Worm (Caenorhabditis elegans) whole organism, early embryonic: Measurements from ENCODE around the gene asd-1.

Source experiments
- B0310.2 ChIP-seq: sonication (generic microtip); optimal IDR thresholded peaks from 2 replicates; lab custom pipeline; 2016; ENCODE audit warnings: mild to moderate bottlenecking, missing genetic modification characterization, missing compliant biosample characterization
- F13C5.2 ChIP-seq: sonication (generic microtip); optimal IDR thresholded peaks from 2 replicates; lab custom pipeline; 2017; ENCODE audit warnings: mild to moderate bottlenecking, missing genetic modification characterization, inconsistent platforms, missing compliant biosample characterization
- aly-1 ChIP-seq: sonication (generic microtip); optimal IDR thresholded peaks from 2 replicates; lab custom pipeline; 2016; ENCODE audit warnings: missing genetic modification characterization, missing compliant biosample characterization
- ama-1 ChIP-seq: fragments of 150-350 bp; optimal IDR thresholded peaks from 2 replicates; lab custom pipeline; 2014
- ceh-13 ChIP-seq: fragments of 200-800 bp; sonication (Bioruptor generic); optimal IDR thresholded peaks from 2 replicates; lab custom pipeline; 2018; ENCODE audit warnings: mild to moderate bottlenecking, missing genetic modification characterization, missing compliant biosample characterization
- ceh-36 ChIP-seq: sonication (generic microtip); optimal IDR thresholded peaks from 2 replicates; lab custom pipeline; 2016; ENCODE audit warnings: missing genetic modification characterization, inconsistent platforms, missing compliant biosample characterization
- ets-7 ChIP-seq: sonication (generic microtip); optimal IDR thresholded peaks from 2 replicates; lab custom pipeline; 2016; ENCODE audit warnings: missing genotype, missing genetic modification characterization, missing compliant biosample characterization
- flt-1 ChIP-seq: fragments of 200-800 bp; sonication (Bioruptor generic); IDR thresholded peaks from 2 replicates; pipeline ENCODE4 v1.3.6; 2022; ENCODE audit warnings: missing genetic modification characterization, missing compliant biosample characterization
- hmbx-1 ChIP-seq: sonication (generic microtip); optimal IDR thresholded peaks from 2 replicates; lab custom pipeline; 2016; ENCODE audit warnings: mild to moderate bottlenecking, missing genetic modification characterization, missing compliant biosample characterization
- hmg-4 ChIP-seq: fragments of 200-800 bp; sonication (Bioruptor generic); optimal IDR thresholded peaks from 2 replicates; lab custom pipeline; 2018; ENCODE audit warnings: mild to moderate bottlenecking, missing genetic modification characterization, missing compliant biosample characterization
- hnd-1 ChIP-seq: sonication (generic microtip); optimal IDR thresholded peaks from 2 replicates; lab custom pipeline; 2016; ENCODE audit warnings: missing genetic modification characterization, missing compliant biosample characterization
- pes-1 ChIP-seq: fragments of 200-800 bp; sonication (Bioruptor generic); IDR thresholded peaks from 2 replicates; pipeline ENCODE4 v1.3.6; 2022; ENCODE audit warnings: missing genetic modification reagents, missing genetic modification characterization, missing compliant biosample characterization
- scrt-1 ChIP-seq: fragments of 200-800 bp; sonication (Bioruptor generic); IDR thresholded peaks from 2 replicates; pipeline ENCODE4 v1.3.6; 2022; ENCODE audit warnings: missing genetic modification characterization, missing compliant biosample characterization
- sea-1 ChIP-seq: fragments of 200-800 bp; sonication (Bioruptor generic); conservative IDR thresholded peaks from 2 replicates; pipeline ENCODE4 v1.3.6; 2022; ENCODE audit warnings: missing genetic modification characterization, missing compliant biosample characterization
- tbx-11 ChIP-seq: fragments of 200-800 bp; sonication (Bioruptor generic); IDR thresholded peaks from 2 replicates; pipeline ENCODE4 v1.3.6; 2022; ENCODE audit warnings: missing genetic modification characterization, missing compliant biosample characterization
- tbx-37 ChIP-seq: fragments of 200-800 bp; sonication (Bioruptor generic); conservative IDR thresholded peaks from 2 replicates; pipeline ENCODE4 v1.3.6; 2022; ENCODE audit warnings: missing genetic modification reagents, missing genetic modification characterization, missing compliant biosample characterization
- tra-4 ChIP-seq: sonication (generic microtip); optimal IDR thresholded peaks from 2 replicates; lab custom pipeline; 2017; ENCODE audit warnings: missing genetic modification characterization, missing compliant biosample characterization

The asd-1 gene

ce11 chrIII:4234642-4235295, 37.7 kb downstream of the asd-1 start:
- TF ChIP-seq ceh-36, result no peak
- TF ChIP-seq tbx-11 (GFP tag; lab: Robert Waterston, UW), result no peak
- no peak for TF ChIP-seq pes-1
- TF ChIP-seq F13C5.2 (tag; lab: Kevin White, UChicago), result no peak
- no peak for TF ChIP-seq tbx-37 (GFP tag; lab: Robert Waterston, UW)
- no peak for TF ChIP-seq scrt-1
- no peak for TF ChIP-seq ceh-13 (GFP tag; lab: Kevin White, UChicago)
- no peak for TF ChIP-seq ets-7
- no peak for TF ChIP-seq hnd-1
- TF ChIP-seq sea-1 (GFP tag; lab: Robert Waterston, UW), result no peak
- TF ChIP-seq hmg-4 (GFP tag; lab: Kevin White, UChicago), result no peak
- no peak for TF ChIP-seq B0310.2 (tag; lab: Kevin White, UChicago)
- no peak for TF ChIP-seq flt-1
- no peak for TF ChIP-seq tra-4 (tag; lab: Kevin White, UChicago)
- no peak for TF ChIP-seq aly-1 (tag; lab: Kevin White, UChicago)
- TF ChIP-seq hmbx-1 (tag; lab: Kevin White, UChicago), result no peak
- TF ChIP-seq ama-1, result no peak

DNA sequence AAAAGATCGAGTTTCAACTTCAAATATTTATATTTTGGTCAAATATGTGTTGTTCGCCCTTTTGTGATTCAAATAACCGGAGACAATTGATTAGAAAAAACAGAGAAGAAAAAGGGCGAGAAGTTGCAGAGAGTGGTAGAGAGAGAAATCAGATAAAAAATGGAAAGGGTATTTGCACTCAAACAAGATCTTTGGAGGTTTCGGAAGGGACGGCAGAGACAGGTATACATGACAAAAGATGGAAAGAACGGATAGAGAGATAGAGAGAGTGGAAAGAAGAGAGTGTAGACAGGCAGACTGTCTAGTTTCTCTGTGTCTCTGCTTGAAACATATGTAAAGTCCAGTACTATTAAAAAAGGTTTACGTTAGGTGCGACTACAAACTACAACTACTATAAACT, 39.1 kb downstream of the asd-1 start:
- TF ChIP-seq aly-1 (tag; lab: Kevin White, UChicago) (no peak), F13C5.2 (tag; lab: Kevin White, UChicago) (no peak), tbx-37 (GFP tag; lab: Robert Waterston, UW) (no peak), ama-1 (no peak), ets-7 (no peak), sea-1 (GFP tag; lab: Robert Waterston, UW) (no peak), hnd-1 (no peak), ceh-36 (no peak), ceh-13 (GFP tag; lab: Kevin White, UChicago) (no peak), hmg-4 (GFP tag; lab: Kevin White, UChicago) (no peak), tbx-11 (GFP tag; lab: Robert Waterston, UW) (no peak), B0310.2 (tag; lab: Kevin White, UChicago) (no peak), tra-4 (tag; lab: Kevin White, UChicago) (no peak), pes-1 (no peak), flt-1 (no peak), scrt-1 (no peak)

DNA sequence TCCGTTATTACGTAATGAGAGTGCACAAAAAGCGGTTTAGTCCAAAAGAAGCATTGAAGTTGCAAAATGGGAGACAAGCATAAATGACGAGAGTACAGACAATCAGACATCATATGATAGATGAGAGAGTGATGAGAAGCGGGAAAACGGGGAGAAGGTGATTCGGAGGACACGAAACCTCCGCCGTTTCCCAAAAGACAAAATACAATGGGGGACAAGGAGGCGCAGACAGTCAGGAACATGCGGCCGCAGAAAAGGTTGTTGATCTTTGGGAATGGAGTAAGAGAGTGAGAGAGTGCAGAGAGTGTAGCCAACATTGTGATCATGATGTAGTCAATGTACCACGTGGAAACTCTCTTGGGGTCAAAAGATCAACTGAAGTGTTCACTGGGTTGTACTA, 40.6 kb downstream of the asd-1 start:
- TF ChIP-seq hmg-4 (GFP tag; lab: Kevin White, UChicago) (peak; percentile 15), pes-1 (no peak), tbx-37 (GFP tag; lab: Robert Waterston, UW) (no peak), ets-7 (no peak)

- TF ChIP-seq F13C5.2 (tag; lab: Kevin White, UChicago), result no peak
- no peak for TF ChIP-seq ceh-13 (GFP tag; lab: Kevin White, UChicago)
- no peak for TF ChIP-seq B0310.2 (tag; lab: Kevin White, UChicago)
- TF ChIP-seq tra-4 (tag; lab: Kevin White, UChicago), result no peak
- no peak for TF ChIP-seq sea-1 (GFP tag; lab: Robert Waterston, UW)
- no peak for TF ChIP-seq hmg-4 (GFP tag; lab: Kevin White, UChicago)
- TF ChIP-seq pes-1, result no peak
- TF ChIP-seq aly-1 (tag; lab: Kevin White, UChicago), result no peak
- no peak for TF ChIP-seq scrt-1
- no peak for TF ChIP-seq tbx-37 (GFP tag; lab: Robert Waterston, UW)
- TF ChIP-seq flt-1, result no peak
- no peak for TF ChIP-seq ama-1
- TF ChIP-seq ets-7, result no peak
Measured at ce11 chrIII:4240126-4240525, 43.0 kb downstream of the asd-1 start.

ce11 chrIII:4241181-4241580, 44.1 kb downstream of the asd-1 start:
- TF ChIP-seq aly-1 (tag; lab: Kevin White, UChicago) (no peak), flt-1 (no peak), hmbx-1 (tag; lab: Kevin White, UChicago) (no peak), tbx-37 (GFP tag; lab: Robert Waterston, UW) (no peak; the same call in 1 of the 2 replicates), F13C5.2 (tag; lab: Kevin White, UChicago) (no peak), ceh-36 (no peak), scrt-1 (no peak), hnd-1 (no peak), tbx-11 (GFP tag; lab: Robert Waterston, UW) (no peak), hmg-4 (GFP tag; lab: Kevin White, UChicago) (no peak), sea-1 (GFP tag; lab: Robert Waterston, UW) (no peak), B0310.2 (tag; lab: Kevin White, UChicago) (no peak), tra-4 (tag; lab: Kevin White, UChicago) (no peak)

DNA sequence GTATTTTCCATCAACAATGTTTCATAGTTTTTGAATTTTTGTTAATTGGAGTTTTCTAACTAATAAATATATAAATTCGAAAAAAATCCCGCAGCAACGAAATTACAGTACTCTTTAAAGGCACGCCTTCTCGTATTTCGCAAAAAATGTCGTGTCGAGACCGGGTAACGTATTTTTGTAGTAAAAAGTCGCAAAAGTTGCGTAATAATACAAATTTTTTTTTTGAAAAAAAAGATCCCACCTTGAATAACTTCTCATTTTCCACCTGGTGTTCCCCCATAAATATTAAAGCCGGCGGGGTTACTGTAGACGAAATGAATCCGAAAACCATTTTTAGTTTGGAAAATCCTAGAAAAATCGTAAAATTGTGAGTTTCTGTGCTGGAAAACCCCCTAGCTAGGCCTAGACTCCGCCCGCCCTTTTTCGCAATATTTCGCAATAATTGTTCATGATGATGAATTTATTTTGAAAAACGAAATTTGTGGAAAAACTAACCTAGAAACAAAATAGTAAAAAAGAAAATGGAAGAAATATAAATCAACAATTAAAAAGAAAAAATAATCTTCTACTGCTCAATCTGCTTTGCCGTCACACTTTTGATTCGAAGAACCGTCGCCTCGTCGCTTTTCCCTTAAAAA, 45.3 kb downstream of the asd-1 start, which contains the start of gene F43C1.7:
Gene F43C1.7 (minus strand): TSS at position 351 of the 638 bp plus-strand sequence.
- TF ChIP-seq ama-1 (no peak), aly-1 (tag; lab: Kevin White, UChicago) (no peak), hnd-1 (no peak), hmg-4 (GFP tag; lab: Kevin White, UChicago) (no peak), ceh-13 (GFP tag; lab: Kevin White, UChicago) (no peak), tbx-11 (GFP tag; lab: Robert Waterston, UW) (no peak), tbx-37 (GFP tag; lab: Robert Waterston, UW) (no peak), B0310.2 (tag; lab: Kevin White, UChicago) (no peak), F13C5.2 (tag; lab: Kevin White, UChicago) (no peak), ets-7 (no peak)

DNA sequence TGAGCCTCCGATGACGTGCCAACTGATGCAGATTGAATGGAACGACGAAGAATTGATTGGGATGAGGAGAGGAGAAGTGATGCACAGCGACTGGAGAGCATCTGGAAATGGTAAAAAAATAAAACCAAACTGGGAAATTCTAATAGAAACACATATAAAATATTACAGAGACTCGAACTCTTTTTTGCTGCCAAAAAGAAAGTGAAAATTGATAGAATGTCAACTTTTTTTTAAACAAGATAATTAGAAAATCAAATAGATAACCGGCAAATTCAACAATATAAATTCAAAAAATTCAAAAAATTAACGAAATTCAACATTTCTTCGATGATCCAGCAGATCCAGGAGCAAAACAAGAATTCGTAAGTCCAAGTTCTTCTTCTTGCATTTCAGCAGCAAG, 46.4 kb downstream of the asd-1 start, which contains the start of gene mrpl-21:
Gene mrpl-21 (minus strand): TSS at position 101 of the 400 bp plus-strand sequence.
- TF ChIP-seq scrt-1 (no peak), tbx-11 (GFP tag; lab: Robert Waterston, UW) (no peak), ceh-13 (GFP tag; lab: Kevin White, UChicago) (no peak), tbx-37 (GFP tag; lab: Robert Waterston, UW) (no peak), pes-1 (no peak), flt-1 (no peak), sea-1 (GFP tag; lab: Robert Waterston, UW) (no peak), B0310.2 (tag; lab: Kevin White, UChicago) (no peak), ama-1 (no peak), ceh-36 (no peak), aly-1 (tag; lab: Kevin White, UChicago) (no peak), ets-7 (no peak), F13C5.2 (tag; lab: Kevin White, UChicago) (no peak), hmbx-1 (tag; lab: Kevin White, UChicago) (no peak), hmg-4 (GFP tag; lab: Kevin White, UChicago) (no peak), tra-4 (tag; lab: Kevin White, UChicago) (no peak), hnd-1 (no peak)
